Worm (Caenorhabditis elegans): ENCODE data around the gene C35A5.5.

Gene C35A5.5

ce11 chrV:10467104-10467503 is 38.5 kb upstream of the C35A5.5 start (continued):
- peak; percentile 2 for TF ChIP-seq mes-2 (tag; optimal IDR thresholded peaks at IDR 0.05; ENCODE audit: poor library complexity, severe bottlenecking)

- TF ChIP-seq Y48G9A.11 (GFP tag; IDR thresholded peaks at IDR 0.05), result no peak
- TF ChIP-seq zfp-2 (tag; optimal IDR thresholded peaks at IDR 0.05), result no peak
- TF ChIP-seq aha-1 (tag), result peak; percentile 13
- peak in 1 of 2 experiments; percentile 90 for TF ChIP-seq unc-62 (GFP tag; optimal IDR thresholded peaks at IDR 0.05 in 1 of 2)
- TF ChIP-seq unc-62 (tag; optimal IDR thresholded peaks at IDR 0.05), result no peak
- no peak for TF ChIP-seq saeg-2 (GFP tag; IDR thresholded peaks at IDR 0.05)
Measured at ce11 chrV:10467659-10468058, 38.0 kb upstream of the C35A5.5 start.

DNA sequence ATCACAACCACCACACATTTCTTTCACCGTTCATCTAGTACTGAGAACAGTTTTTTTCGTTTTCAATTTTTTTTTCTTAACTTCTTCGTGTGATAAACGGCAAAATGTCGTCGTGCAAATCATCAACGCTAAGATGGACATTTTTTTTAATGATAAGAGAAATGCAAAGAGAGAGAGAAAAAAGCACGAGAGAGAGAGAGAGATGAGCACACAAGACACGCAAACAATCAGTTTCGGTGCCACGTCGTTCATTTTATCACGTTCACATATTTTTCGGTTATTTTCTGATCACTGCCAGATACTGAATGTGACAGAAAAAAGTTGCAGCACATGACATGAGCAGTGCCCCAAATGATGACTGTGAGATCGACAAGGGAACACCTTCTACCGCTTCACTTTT is 37.5 kb upstream of the C35A5.5 start, which contains the start of gene egl-9:
Gene egl-9, plus strand, starts transcription at position 328 of the 400 bp plus-strand sequence.
- TF ChIP-seq dmd-6 (GFP tag; IDR thresholded peaks at IDR 0.05) (peak; percentile 91), hif-1 (tag; optimal IDR thresholded peaks at IDR 0.05) (peak; percentile 78 to 98), T26A8.4 (GFP tag; IDR thresholded peaks at IDR 0.05) (peak; percentile 51; the same call in 1 of the 2 replicates), lin-15B (tag; optimal IDR thresholded peaks at IDR 0.05) (no peak), gei-8 (GFP tag; optimal IDR thresholded peaks at IDR 0.05) (no peak), snpc-1.2 (GFP tag; IDR thresholded peaks at IDR 0.05) (no peak), lin-13 (GFP tag; optimal IDR thresholded peaks at IDR 0.05) (peak; percentile 3), nhr-77 (tag; optimal IDR thresholded peaks at IDR 0.05) (peak; percentile 82), ceh-62 (tag; optimal IDR thresholded peaks at IDR 0.05) (no peak), F49E8.2 (tag; optimal IDR thresholded peaks at IDR 0.05; ENCODE audit: borderline replicate concordance) (no peak), attf-4 (tag; optimal IDR thresholded peaks at IDR 0.05) (no peak), nhr-102 (tag; optimal IDR thresholded peaks at IDR 0.05) (peak; percentile 7), fos-1 (tag; optimal IDR thresholded peaks at IDR 0.05) (no peak), lin-1 (GFP tag; IDR thresholded peaks at IDR 0.05) (0 out of 2 replicates have a peak, but pooled peaks have one; percentile 15), Y5F2A.4 (GFP tag; optimal IDR thresholded peaks at IDR 0.05) (no peak), nhr-48 (tag; optimal IDR thresholded peaks at IDR 0.05) (peak; percentile 53), ama-1 (optimal IDR thresholded peaks at IDR 0.05) (peak; percentile 59), lsy-2 (tag; optimal IDR thresholded peaks at IDR 0.05) (peak in 1 of 2 experiments; percentile 57), madf-9 (GFP tag; conservative IDR thresholded peaks at IDR 0.05) (no peak), aha-1 (tag) (peak; percentile 99), Y48G9A.11 (GFP tag; IDR thresholded peaks at IDR 0.05) (no peak), tra-1 (GFP tag; IDR thresholded peaks at IDR 0.05) (peak; percentile 31; the same call in 1 of the 2 replicates), spr-1 (tag; optimal IDR thresholded peaks at IDR 0.05) (no peak), ces-1 (GFP tag; optimal IDR thresholded peaks at IDR 0.05) (no peak), mes-2 (tag; optimal IDR thresholded peaks at IDR 0.05; ENCODE audit: poor library complexity, severe bottlenecking) (peak; percentile 55), daf-16 (GFP tag; optimal IDR thresholded peaks at IDR 0.05) (no peak), daf-16 (tag; optimal IDR thresholded peaks at IDR 0.05) (peak; percentile 65), D1046.2 (GFP tag; IDR thresholded peaks at IDR 0.05) (no peak), ceh-44 (GFP tag; IDR thresholded peaks at IDR 0.05) (no peak), nhr-25 (tag; optimal IDR thresholded peaks at IDR 0.05; ENCODE audit: borderline replicate concordance, insufficient read depth) (no peak), zip-11 (GFP tag; IDR thresholded peaks at IDR 0.05) (no peak), sdz-12 (GFP tag; optimal IDR thresholded peaks at IDR 0.05) (no peak), nhr-6 (tag; optimal IDR thresholded peaks at IDR 0.05) (no peak), lin-38 (GFP tag; IDR thresholded peaks at IDR 0.05) (no peak), mxl-3 (GFP tag; optimal IDR thresholded peaks at IDR 0.05) (peak; percentile 2), ZK337.2 (GFP tag; IDR thresholded peaks at IDR 0.05) (no peak), zfp-3 (GFP tag; conservative IDR thresholded peaks at IDR 0.05) (peak; percentile 56), pha-4 (GFP tag; IDR thresholded peaks at IDR 0.05) (no peak; the same call in 1 of the 2 replicates), pha-4 (tag; optimal IDR thresholded peaks at IDR 0.05) (no peak), pqm-1 (tag; optimal IDR thresholded peaks at IDR 0.05) (peak; percentile 19), dve-1 (tag; optimal IDR thresholded peaks at IDR 0.05; ENCODE audit: insufficient read depth) (peak; percentile 82), ceh-20 (GFP tag; IDR thresholded peaks at IDR 0.05) (0 out of 2 replicates have a peak, but pooled peaks have one; percentile 48), ztf-7 (tag; optimal IDR thresholded peaks at IDR 0.05) (no peak), unc-39 (tag; optimal IDR thresholded peaks at IDR 0.05) (no peak)

All from whole organism, L4 larva.